Worm (Caenorhabditis elegans): ENCODE results near the gene srbc-65.
"Not testable (repeated sequence)": the region's sequence is repeated elsewhere in the genome, so short reads cannot be mapped to it uniquely, and the experiment has no call there.

The srbc-65 gene

ce11 chrV:16550680-16551079 is at the start of gene srbc-65:
Gene srbc-65 (plus strand): TSS chrV:16550980.
- TF ChIP-seq dao-5 (tag; optimal IDR thresholded peaks at IDR 0.05) (no peak), W03F9.2 (tag; optimal IDR thresholded peaks at IDR 0.05) (no peak), him-1 (tag; optimal IDR thresholded peaks at IDR 0.05) (no peak)

DNA sequence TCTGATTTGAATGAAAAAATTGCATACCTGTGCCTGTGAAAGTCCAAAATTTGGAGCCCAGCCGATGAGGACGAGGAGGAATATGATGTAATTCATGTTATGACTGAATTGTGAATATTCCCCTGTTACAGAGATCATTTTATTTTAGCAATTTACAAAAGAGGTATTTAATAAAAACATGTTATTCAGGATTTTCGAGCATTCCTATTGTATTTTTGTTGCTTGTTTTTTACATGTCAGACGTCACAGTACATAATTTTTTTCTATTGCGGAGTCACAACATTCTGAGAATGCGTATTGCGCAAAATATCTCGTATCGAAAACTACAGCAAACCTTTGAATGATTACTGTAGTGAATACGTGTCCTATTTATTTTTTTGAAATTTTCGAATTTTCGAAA is 47.6 kb upstream of the srbc-65 start, which contains the start of gene F36D3.14:
F36D3.14 (minus strand) TSS at position 101 of the 400 bp plus-strand sequence.
- no peak for TF ChIP-seq dao-5 (tag; optimal IDR thresholded peaks at IDR 0.05)
- TF ChIP-seq W03F9.2 (tag; optimal IDR thresholded peaks at IDR 0.05): no peak
- TF ChIP-seq him-1 (tag; optimal IDR thresholded peaks at IDR 0.05): no peak

DNA sequence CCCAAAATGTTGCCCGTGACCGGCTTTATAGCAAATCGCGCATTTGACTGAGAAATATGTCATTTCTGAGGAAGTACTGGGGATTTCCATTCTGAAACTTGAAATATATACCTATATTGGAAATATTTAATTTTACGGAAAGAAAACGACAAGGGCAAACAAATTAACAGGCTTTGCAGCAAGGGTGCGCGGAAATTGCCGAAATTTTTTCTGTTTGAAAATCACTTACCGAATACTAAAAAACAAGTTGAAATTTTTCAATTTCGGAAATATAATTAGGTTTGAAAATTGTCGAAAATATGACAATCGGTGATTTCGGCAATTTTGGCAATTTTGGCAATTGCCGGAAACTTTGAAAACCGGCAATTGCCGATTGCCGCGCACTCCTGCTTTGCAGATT is 45.0 kb upstream of the srbc-65 start, which contains the start of gene nhr-54:
nhr-54 (minus strand) TSS at position 101 of the 400 bp plus-strand sequence.
- no peak for TF ChIP-seq dao-5 (tag; optimal IDR thresholded peaks at IDR 0.05)
- no peak for TF ChIP-seq him-1 (tag; optimal IDR thresholded peaks at IDR 0.05)
- no peak for TF ChIP-seq W03F9.2 (tag; optimal IDR thresholded peaks at IDR 0.05)

DNA sequence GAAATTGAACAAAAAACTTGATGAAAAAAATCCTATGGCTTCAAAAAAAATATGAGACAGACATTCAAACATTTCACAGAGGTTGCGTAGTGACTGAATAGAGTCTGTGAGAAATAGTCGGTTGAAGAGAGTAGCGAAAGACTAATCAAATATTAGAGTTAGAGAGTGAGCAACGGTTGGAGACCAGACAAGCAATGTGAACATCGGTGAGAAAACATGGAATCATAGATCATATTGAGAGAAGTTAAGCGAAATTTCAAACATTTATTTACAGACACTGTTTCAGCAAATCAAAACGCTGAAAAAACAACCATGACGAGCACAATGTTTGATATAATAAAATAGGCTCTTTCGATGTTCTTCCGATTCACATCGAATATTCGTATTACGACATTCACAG is 44.1 kb upstream of the srbc-65 start:
- TF ChIP-seq him-1 (tag; optimal IDR thresholded peaks at IDR 0.05): no peak
- no peak for TF ChIP-seq dao-5 (tag; optimal IDR thresholded peaks at IDR 0.05)
- no peak for TF ChIP-seq W03F9.2 (tag; optimal IDR thresholded peaks at IDR 0.05)

ce11 chrV:16508667-16509066 is 42.1 kb upstream of the srbc-65 start, which contains the start of gene srr-3:
Gene srr-3 (minus strand): TSS chrV:16508767.
- TF ChIP-seq dao-5 (tag; optimal IDR thresholded peaks at IDR 0.05) (no peak), W03F9.2 (tag; optimal IDR thresholded peaks at IDR 0.05) (no peak), him-1 (tag; optimal IDR thresholded peaks at IDR 0.05) (no peak)

DNA sequence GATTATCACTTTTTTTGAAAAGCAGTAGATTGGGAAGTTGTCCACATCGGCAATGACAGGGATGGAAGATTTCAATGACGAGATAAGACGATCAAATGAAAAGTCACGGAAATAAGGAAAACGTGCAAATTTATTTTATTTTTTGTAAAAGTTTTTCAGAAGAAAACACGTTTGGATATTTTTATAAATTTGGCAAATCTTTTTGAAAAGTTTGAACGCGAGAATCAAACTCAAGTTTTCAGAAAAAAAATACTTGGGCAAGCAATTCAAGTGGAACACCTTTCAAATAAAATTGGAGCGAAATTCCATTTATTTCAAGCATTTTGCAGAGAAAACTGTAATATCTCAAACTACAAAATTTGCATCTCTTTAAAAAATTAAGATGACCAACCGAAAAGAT is 35.6 kb upstream of the srbc-65 start, which contains the start of gene F36D3.5:
F36D3.5 (minus strand) TSS at position 101 of the 400 bp plus-strand sequence.
- TF ChIP-seq him-1, W03F9.2, dao-5 (tag; optimal IDR thresholded peaks at IDR 0.05): not testable (repeated sequence)

- TF ChIP-seq dao-5 (tag; optimal IDR thresholded peaks at IDR 0.05) (no peak), W03F9.2 (tag; optimal IDR thresholded peaks at IDR 0.05) (no peak), him-1 (tag; optimal IDR thresholded peaks at IDR 0.05) (no peak)
Measured at ce11 chrV:16517619-16518018, 33.2 kb upstream of the srbc-65 start, which contains the start of gene F36D3.4. Gene F36D3.4 (minus strand): TSS chrV:16517719.

DNA sequence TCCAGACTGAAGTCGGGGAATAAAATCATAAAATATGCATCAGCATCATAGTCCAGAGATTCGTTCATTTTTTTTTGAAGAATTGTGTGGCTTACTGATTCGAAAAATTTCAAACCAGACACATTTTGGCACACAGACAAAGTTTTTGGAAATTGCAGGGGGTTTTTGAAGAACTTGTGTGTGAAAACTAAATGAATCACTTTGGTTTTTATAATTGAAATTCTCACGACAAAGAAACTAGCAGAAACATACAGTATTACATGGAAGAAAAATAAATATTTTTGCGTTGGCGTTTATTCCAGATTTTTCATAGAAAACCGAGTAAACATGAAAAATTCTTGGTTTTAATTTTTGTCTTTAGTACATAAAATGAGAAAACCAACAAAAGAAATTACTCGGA is 28.5 kb upstream of the srbc-65 start, which contains the start of gene srw-34:
srw-34 (minus strand) TSS at position 101 of the 400 bp plus-strand sequence.
- TF ChIP-seq dao-5 (tag; optimal IDR thresholded peaks at IDR 0.05): no peak
- TF ChIP-seq him-1 (tag; optimal IDR thresholded peaks at IDR 0.05): no peak
- no peak for TF ChIP-seq W03F9.2 (tag; optimal IDR thresholded peaks at IDR 0.05)

DNA sequence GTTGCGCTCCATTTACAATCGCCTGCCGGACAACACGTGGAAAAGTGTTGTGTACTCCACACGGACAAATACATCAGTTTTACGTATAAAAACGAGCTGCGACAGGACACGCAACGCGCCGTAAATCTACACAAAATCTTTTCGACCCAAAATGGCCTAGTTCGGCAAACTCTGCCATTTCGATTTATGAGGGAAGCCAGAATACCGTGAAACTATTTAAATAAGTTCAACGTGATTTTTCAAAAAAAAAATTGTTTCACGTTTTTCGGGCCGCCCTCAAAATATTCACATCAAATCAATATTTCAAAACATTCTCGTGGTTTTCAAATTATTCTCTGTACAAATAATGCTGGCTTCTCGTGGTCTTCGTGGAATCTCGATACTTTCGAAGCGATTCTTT is 23.9 kb upstream of the srbc-65 start, which contains the start of gene F36D3.8:
F36D3.8 (plus strand) TSS at position 301 of the 400 bp plus-strand sequence.
- TF ChIP-seq him-1 (tag; optimal IDR thresholded peaks at IDR 0.05): no peak
- TF ChIP-seq dao-5 (tag; optimal IDR thresholded peaks at IDR 0.05): no peak
- no peak for TF ChIP-seq W03F9.2 (tag; optimal IDR thresholded peaks at IDR 0.05)

- TF ChIP-seq W03F9.2 (tag; optimal IDR thresholded peaks at IDR 0.05): no peak
- no peak for TF ChIP-seq dao-5 (tag; optimal IDR thresholded peaks at IDR 0.05)
- TF ChIP-seq him-1 (tag; optimal IDR thresholded peaks at IDR 0.05): no peak
Measured at ce11 chrV:16527796-16528195, 23.0 kb upstream of the srbc-65 start, which contains the start of gene F36D3.16. Gene F36D3.16 (plus strand): TSS chrV:16528096.

- TF ChIP-seq W03F9.2 (tag; optimal IDR thresholded peaks at IDR 0.05) (no peak), him-1 (tag; optimal IDR thresholded peaks at IDR 0.05) (no peak), dao-5 (tag; optimal IDR thresholded peaks at IDR 0.05) (no peak)
Measured at ce11 chrV:16534000-16534399, 16.8 kb upstream of the srbc-65 start, which contains the start of gene cpr-2. Gene cpr-2 (minus strand): TSS chrV:16534100.

DNA sequence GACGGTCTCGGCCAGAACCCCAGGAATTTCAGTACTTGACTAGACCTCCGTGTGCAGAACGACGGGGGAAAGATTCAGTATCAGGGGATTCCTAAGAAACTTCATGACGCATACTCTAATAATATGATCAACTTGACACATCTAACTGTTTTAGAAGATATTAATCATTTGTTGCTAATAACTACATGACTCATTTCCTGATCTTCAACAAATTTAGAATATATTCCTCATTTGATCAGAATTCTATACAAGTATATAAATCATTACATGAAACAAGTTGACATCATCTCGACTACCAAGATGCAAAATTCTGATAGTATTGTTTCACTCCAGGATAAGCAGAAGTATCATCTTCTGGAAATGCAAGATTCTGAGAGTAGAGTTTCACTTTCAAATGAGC is 15.6 kb upstream of the srbc-65 start, which contains the start of gene Y32B12B.8:
Y32B12B.8 (plus strand) TSS at position 301 of the 400 bp plus-strand sequence.
- TF ChIP-seq him-1 (tag; optimal IDR thresholded peaks at IDR 0.05) (no peak), dao-5 (tag; optimal IDR thresholded peaks at IDR 0.05) (no peak), W03F9.2 (tag; optimal IDR thresholded peaks at IDR 0.05) (no peak)

DNA sequence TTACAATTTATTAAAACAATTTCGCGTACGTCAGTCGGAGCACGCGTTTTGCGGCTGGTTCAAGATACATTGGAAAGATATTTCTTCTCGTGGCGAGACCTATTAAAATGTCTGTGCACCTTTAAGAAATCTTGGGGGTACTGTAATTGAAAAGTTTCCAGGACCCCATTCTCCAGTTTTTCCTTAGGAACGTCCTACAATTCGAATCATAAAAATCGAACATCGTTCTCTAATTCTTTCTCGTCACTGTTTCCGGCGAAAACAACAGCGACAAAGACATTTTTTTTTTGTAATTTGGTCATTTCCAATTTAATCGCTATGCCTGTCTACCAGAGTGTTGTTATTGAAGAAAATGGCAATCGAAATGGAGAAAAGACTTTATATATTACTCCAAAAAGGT is 14.1 kb upstream of the srbc-65 start, which contains the start of gene Y32B12B.1:
Y32B12B.1 (plus strand) TSS at position 301 of the 400 bp plus-strand sequence.
- TF ChIP-seq dao-5 (tag; optimal IDR thresholded peaks at IDR 0.05): no peak
- no peak for TF ChIP-seq W03F9.2 (tag; optimal IDR thresholded peaks at IDR 0.05)
- no peak for TF ChIP-seq him-1 (tag; optimal IDR thresholded peaks at IDR 0.05)

DNA sequence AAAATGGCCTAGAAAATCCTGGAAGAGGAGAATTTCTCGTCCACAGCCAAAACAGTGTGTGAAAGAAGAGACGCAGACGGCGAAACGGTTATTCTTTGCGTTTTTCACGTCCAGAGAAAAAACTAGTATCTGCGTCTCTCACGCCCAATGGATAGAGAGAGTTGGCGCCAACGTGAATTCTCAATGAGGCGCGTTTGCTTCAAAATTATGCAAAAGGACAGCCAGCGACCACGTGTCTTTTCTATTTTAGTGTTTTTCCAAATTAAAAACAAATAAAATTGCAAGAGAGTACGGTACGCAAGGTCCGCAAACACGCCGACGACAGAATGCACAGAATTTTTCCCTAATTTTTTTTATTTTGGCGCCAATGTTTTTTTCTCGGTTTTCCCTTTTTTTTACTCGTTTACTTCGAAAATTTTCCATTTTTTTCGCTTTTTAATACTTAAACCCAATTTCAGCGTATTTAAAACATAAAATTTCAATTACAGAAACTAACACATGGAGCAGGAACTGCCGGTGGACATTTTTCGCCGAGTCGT is 12.8 kb upstream of the srbc-65 start, which contains the start of gene Y32B12B.2:
Y32B12B.2 (plus strand) TSS at position 489 of the 539 bp plus-strand sequence.
- TF ChIP-seq him-1 (tag; optimal IDR thresholded peaks at IDR 0.05) (no peak), W03F9.2 (tag; optimal IDR thresholded peaks at IDR 0.05) (no peak), dao-5 (tag; optimal IDR thresholded peaks at IDR 0.05) (no peak)
